Worm (Caenorhabditis elegans): ENCODE measurements around the gene Y69A2AR.51.

- TF ChIP-seq Y105C5A.15 (GFP tag; IDR thresholded peaks at IDR 0.05) (no peak), F26F4.8 (GFP tag; conservative IDR thresholded peaks at IDR 0.05) (no peak), vab-7 (GFP tag; IDR thresholded peaks at IDR 0.05) (no peak), egl-27 (tag; optimal IDR thresholded peaks at IDR 0.05) (no peak), aly-2 (tag; optimal IDR thresholded peaks at IDR 0.05) (no peak), pha-4 (GFP tag; IDR thresholded peaks at IDR 0.05) (no peak), pha-4 (tag; optimal IDR thresholded peaks at IDR 0.05) (peak; percentile 76), nhr-77 (tag; optimal IDR thresholded peaks at IDR 0.05) (peak; percentile 78), tag-97 (GFP tag; IDR thresholded peaks at IDR 0.05) (no peak), ceh-82 (tag; optimal IDR thresholded peaks at IDR 0.05) (no peak), Y5F2A.4 (GFP tag; optimal IDR thresholded peaks at IDR 0.05) (no peak)
Observed at ce11 chrIV:2599634-2600033, 27.4 kb downstream of the Y69A2AR.51 start.
